Worm (Caenorhabditis elegans): ENCODE measurements around the gene fbxc-53.

ce11 chrII:3694664-3695063 is 16.4 kb upstream of the fbxc-53 start, which contains the start of gene srx-102:
- TF ChIP-seq nhr-19 (GFP tag; conservative IDR thresholded peaks at IDR 0.05) (no peak), unc-62 (GFP tag; optimal IDR thresholded peaks at IDR 0.05) (no peak), ceh-8 (GFP tag; optimal IDR thresholded peaks at IDR 0.05) (no peak), nhr-90 (tag; optimal IDR thresholded peaks at IDR 0.05; ENCODE audit: poor library complexity) (no peak), unc-130 (tag; optimal IDR thresholded peaks at IDR 0.05) (no peak), zag-1 (tag; optimal IDR thresholded peaks at IDR 0.05) (no peak), nhr-28 (tag; optimal IDR thresholded peaks at IDR 0.05) (no peak), lin-13 (GFP tag; optimal IDR thresholded peaks at IDR 0.05) (no peak), aly-2 (tag; optimal IDR thresholded peaks at IDR 0.05) (no peak)

All from whole organism, L1 larva.